Worm (Caenorhabditis elegans) whole organism, young adult: Measurements from ENCODE around the gene C45G9.8.

Source experiments
- F57A8.1 ChIP-seq: fragments of 200-800 bp; sonication (Bioruptor generic); optimal IDR thresholded peaks from 2 replicates; lab custom pipeline; 2018; ENCODE audit warnings: mild to moderate bottlenecking, missing genetic modification characterization, moderate library complexity, missing compliant biosample characterization
- F57C9.4 ChIP-seq: sonication (generic microtip); optimal IDR thresholded peaks from 2 replicates; lab custom pipeline; 2017; ENCODE audit warnings: mild to moderate bottlenecking, missing genetic modification characterization, missing compliant biosample characterization
- attf-5 ChIP-seq: fragments of 200-800 bp; sonication (Bioruptor generic); optimal IDR thresholded peaks from 2 replicates; lab custom pipeline; 2018; ENCODE audit warnings: mild to moderate bottlenecking, missing genetic modification characterization, missing compliant biosample characterization
- lin-26 ChIP-seq: fragments of 200-800 bp; sonication (Bioruptor generic); IDR thresholded peaks from 2 replicates; pipeline ENCODE4 v1.3.6; 2022; ENCODE audit warnings: missing genetic modification reagents, missing genetic modification characterization, missing compliant biosample characterization
- lsy-27 ChIP-seq: sonication (generic microtip); optimal IDR thresholded peaks from 2 replicates; lab custom pipeline; 2017; ENCODE audit warnings: missing genetic modification characterization, mild to moderate bottlenecking, missing compliant biosample characterization, antibody characterized with exemption, missing genotype, borderline replicate concordance; ENCODE audit not compliant: insufficient read depth
- nfyb-1 ChIP-seq: fragments of 200-800 bp; sonication (Bioruptor generic); IDR thresholded peaks from 2 replicates; pipeline ENCODE4 v1.3.6; 2022; ENCODE audit warnings: missing genetic modification reagents, missing genetic modification characterization, missing compliant biosample characterization
- pha-4 ChIP-seq: fragments of 150-350 bp; sonication (generic microtip); optimal IDR thresholded peaks from 2 replicates; lab custom pipeline; 2014; ENCODE audit warnings: missing biosample characterization, missing genetic modification reagents, missing genetic modification characterization
- snpc-1.3 ChIP-seq: sonication (generic microtip); optimal IDR thresholded peaks from 2 replicates; lab custom pipeline; 2017; ENCODE audit warnings: missing genetic modification characterization, mild to moderate bottlenecking, missing compliant biosample characterization, antibody characterized with exemption, moderate library complexity, missing genotype, missing genetic modification reagents; ENCODE audit not compliant: insufficient read depth
- snpc-4 ChIP-seq, 5 experiments: fragments of 150-350 bp in 1 of 5; sonication (generic microtip) in 4 of 5; optimal IDR thresholded peaks; 2 replicates each; lab custom pipeline; 2014 to 2018; ENCODE audit warnings: missing genetic modification characterization in 5 of 5, missing biosample characterization in 3 of 5, antibody characterized with exemption in 2 of 5, mild to moderate bottlenecking in 2 of 5, missing compliant biosample characterization in 2 of 5, missing genotype in 2 of 5, moderate library complexity in 2 of 5, missing genetic modification reagents in 1 of 5
- unc-130 ChIP-seq: sonication (generic microtip); optimal IDR thresholded peaks from 2 replicates; lab custom pipeline; 2016; ENCODE audit warnings: missing genetic modification reagents, missing genetic modification characterization, missing compliant biosample characterization
- unc-62 ChIP-seq: fragments of 150-350 bp; optimal IDR thresholded peaks from 2 replicates; lab custom pipeline; 2014; ENCODE audit warnings: missing biosample characterization, missing genetic modification reagents, missing genetic modification characterization

DNA sequence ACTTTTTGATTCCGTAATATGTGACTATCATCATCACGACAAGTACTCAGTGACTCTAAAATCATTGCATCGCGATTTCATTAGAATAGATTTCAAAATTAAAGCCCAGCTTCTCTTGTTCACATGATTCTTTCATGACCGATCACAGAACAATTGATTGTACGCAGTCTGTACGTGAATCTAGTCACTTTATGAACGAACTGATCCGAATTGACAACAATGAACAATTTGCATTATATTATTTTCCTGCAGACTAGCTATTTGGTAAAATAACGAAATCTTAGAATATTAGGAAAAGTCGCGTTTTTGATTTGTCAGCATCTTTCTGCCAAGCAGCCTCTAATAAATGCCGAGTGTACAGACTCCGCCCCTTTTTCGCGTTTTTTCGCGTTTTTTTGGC lies 46.1 kb upstream of the C45G9.8 start:
- TF ChIP-seq lin-26 (GFP tag; lab: Robert Waterston, UW) (no peak), nfyb-1 (no peak), snpc-1.3 (tag; lab: Kevin White, UChicago) (no peak), unc-130 (GFP tag; lab: Kevin White, UChicago) (no peak), pha-4 (no peak), F57C9.4 (no peak), F57A8.1 (GFP tag; lab: Kevin White, UChicago) (no peak), lsy-27 (no peak), snpc-4 (GFP tag; optimal IDR thresholded peaks at IDR 0.05; lab: Kevin White, UChicago) (no peak), snpc-4 (tag; optimal IDR thresholded peaks at IDR 0.05; lab: Kevin White, UChicago) (no peak), unc-62 (no peak), attf-5 (GFP tag; lab: Kevin White, UChicago) (no peak)
